Worm (Caenorhabditis elegans) whole organism, late embryonic: ENCODE data around the gene D2023.6.

Source experiments
- C38D4.7 ChIP-seq: fragments of 200-800 bp; sonication (Bioruptor generic); optimal IDR thresholded peaks from 2 replicates; lab custom pipeline; 2018; ENCODE audit warnings: mild to moderate bottlenecking, missing genetic modification characterization, moderate library complexity, missing compliant biosample characterization
- K02D7.2 ChIP-seq: sonication (generic microtip); optimal IDR thresholded peaks from 2 replicates; lab custom pipeline; 2017; ENCODE audit warnings: mild to moderate bottlenecking, missing genetic modification characterization, missing compliant biosample characterization
- K09A11.1 ChIP-seq: sonication (generic microtip); optimal IDR thresholded peaks from 2 replicates; lab custom pipeline; 2017; ENCODE audit warnings: antibody characterized with exemption, mild to moderate bottlenecking, missing genetic modification characterization, missing compliant biosample characterization; ENCODE audit not compliant: insufficient read depth
- T23F11.4 ChIP-seq: fragments of 200-800 bp; sonication (Bioruptor generic); optimal IDR thresholded peaks from 2 replicates; lab custom pipeline; 2018; ENCODE audit warnings: mild to moderate bottlenecking, missing genetic modification characterization, missing compliant biosample characterization
- ahr-1 ChIP-seq: sonication (generic microtip); optimal IDR thresholded peaks from 2 replicates; lab custom pipeline; 2016; ENCODE audit warnings: missing genetic modification characterization, missing compliant biosample characterization
- ceh-14 ChIP-seq: sonication (generic microtip); optimal IDR thresholded peaks from 2 replicates; lab custom pipeline; 2016; ENCODE audit warnings: missing genotype, missing genetic modification characterization, missing compliant biosample characterization
- ceh-19 ChIP-seq: fragments of 200-800 bp; sonication (Bioruptor generic); optimal IDR thresholded peaks from 2 replicates; lab custom pipeline; 2018; ENCODE audit warnings: mild to moderate bottlenecking, missing genetic modification characterization, missing compliant biosample characterization
- ceh-22 ChIP-seq: sonication (generic microtip); optimal IDR thresholded peaks from 2 replicates; lab custom pipeline; 2017; ENCODE audit warnings: missing biosample characterization, missing genetic modification characterization
- ceh-24 ChIP-seq: sonication (generic microtip); optimal IDR thresholded peaks from 2 replicates; lab custom pipeline; 2016; ENCODE audit warnings: mild to moderate bottlenecking, missing genetic modification characterization, missing compliant biosample characterization
- ceh-31 ChIP-seq: sonication (generic microtip); optimal IDR thresholded peaks from 2 replicates; lab custom pipeline; 2016; ENCODE audit warnings: missing genetic modification characterization, missing compliant biosample characterization
- ceh-45 ChIP-seq: fragments of 200-800 bp; sonication (Bioruptor generic); IDR thresholded peaks from 2 replicates; pipeline ENCODE4 v1.3.6; 2022; ENCODE audit warnings: missing genetic modification reagents, missing genetic modification characterization, missing compliant biosample characterization
- ceh-48 ChIP-seq: sonication (generic microtip); optimal IDR thresholded peaks from 2 replicates; lab custom pipeline; 2016; ENCODE audit warnings: missing genetic modification characterization, inconsistent platforms, missing compliant biosample characterization
- ceh-9 ChIP-seq: sonication (generic microtip); optimal IDR thresholded peaks from 2 replicates; lab custom pipeline; 2016; ENCODE audit warnings: mild to moderate bottlenecking, missing genetic modification characterization, inconsistent platforms, missing compliant biosample characterization
- che-1 ChIP-seq: sonication (generic microtip); optimal IDR thresholded peaks from 2 replicates; lab custom pipeline; 2016; ENCODE audit warnings: mild to moderate bottlenecking, missing genetic modification characterization, missing compliant biosample characterization
- dmd-4 ChIP-seq: sonication (generic microtip); optimal IDR thresholded peaks from 2 replicates; lab custom pipeline; 2016; ENCODE audit warnings: borderline replicate concordance, missing genetic modification characterization, missing compliant biosample characterization
- elt-2 ChIP-seq: sonication (generic microtip); optimal IDR thresholded peaks from 2 replicates; lab custom pipeline; 2016; ENCODE audit warnings: missing genetic modification reagents, missing genetic modification characterization, missing compliant biosample characterization
- ets-4 ChIP-seq: sonication (generic microtip); optimal IDR thresholded peaks from 2 replicates; lab custom pipeline; 2016; ENCODE audit warnings: missing genetic modification characterization, missing compliant biosample characterization
- fkh-10 ChIP-seq: fragments of 150-350 bp; optimal IDR thresholded peaks from 2 replicates; lab custom pipeline; 2014; ENCODE audit warnings: missing biosample characterization, missing genetic modification reagents, missing genetic modification characterization
- hlh-15 ChIP-seq: sonication (generic microtip); optimal IDR thresholded peaks from 2 replicates; lab custom pipeline; 2016; ENCODE audit warnings: missing genetic modification characterization, missing compliant biosample characterization
- hlh-6 ChIP-seq: sonication (generic microtip); optimal IDR thresholded peaks from 2 replicates; lab custom pipeline; 2016; ENCODE audit warnings: missing genotype, missing genetic modification characterization, missing compliant biosample characterization
- hlh-8 ChIP-seq: sonication (generic microtip); optimal IDR thresholded peaks from 2 replicates; lab custom pipeline; 2016; ENCODE audit warnings: missing genotype, missing genetic modification characterization, missing compliant biosample characterization
- lim-6 ChIP-seq: sonication (generic microtip); optimal IDR thresholded peaks from 2 replicates; lab custom pipeline; 2016; ENCODE audit warnings: missing genetic modification characterization, missing compliant biosample characterization
- madf-2 ChIP-seq: sonication (generic microtip); optimal IDR thresholded peaks from 2 replicates; lab custom pipeline; 2017; ENCODE audit warnings: missing genetic modification characterization, missing compliant biosample characterization
- nfya-1 ChIP-seq: sonication (generic microtip); optimal IDR thresholded peaks from 2 replicates; lab custom pipeline; 2017; ENCODE audit warnings: missing genetic modification characterization, mild to moderate bottlenecking, missing compliant biosample characterization, antibody characterized with exemption, moderate library complexity
- nhr-232 ChIP-seq: sonication (generic microtip); optimal IDR thresholded peaks from 2 replicates; lab custom pipeline; 2016; ENCODE audit warnings: missing genetic modification characterization, missing compliant biosample characterization
- npax-4 ChIP-seq: sonication (generic microtip); optimal IDR thresholded peaks from 2 replicates; lab custom pipeline; 2016; ENCODE audit warnings: missing genetic modification characterization, missing compliant biosample characterization
- odd-2 ChIP-seq: sonication (generic microtip); optimal IDR thresholded peaks from 2 replicates; lab custom pipeline; 2017; ENCODE audit warnings: antibody characterized with exemption, mild to moderate bottlenecking, missing genetic modification characterization, missing compliant biosample characterization
- pax-1 ChIP-seq: fragments of 150-350 bp; optimal IDR thresholded peaks from 2 replicates; lab custom pipeline; 2014; ENCODE audit warnings: missing biosample characterization, missing genetic modification characterization
- pha-2 ChIP-seq: sonication (generic microtip); optimal IDR thresholded peaks from 2 replicates; lab custom pipeline; 2017; ENCODE audit warnings: mild to moderate bottlenecking, missing genetic modification characterization, missing compliant biosample characterization
- pqm-1 ChIP-seq: sonication (generic microtip); optimal IDR thresholded peaks from 2 replicates; lab custom pipeline; 2016; ENCODE audit warnings: missing genetic modification characterization, missing compliant biosample characterization
- ref-2 ChIP-seq: sonication (generic microtip); optimal IDR thresholded peaks from 2 replicates; lab custom pipeline; 2016; ENCODE audit warnings: missing genetic modification characterization, missing compliant biosample characterization
- rnt-1 ChIP-seq: sonication (generic microtip); optimal IDR thresholded peaks from 2 replicates; lab custom pipeline; 2016; ENCODE audit warnings: missing genetic modification characterization, missing compliant biosample characterization
- sox-2 ChIP-seq: fragments of 200-800 bp; sonication (Bioruptor generic); IDR thresholded peaks from 2 replicates; pipeline ENCODE4 v1.3.6; 2022; ENCODE audit warnings: missing genetic modification reagents, missing genetic modification characterization, missing compliant biosample characterization
- tbx-2 ChIP-seq: sonication (generic microtip); optimal IDR thresholded peaks from 2 replicates; lab custom pipeline; 2016; ENCODE audit warnings: missing genetic modification characterization, missing compliant biosample characterization
- ttx-3 ChIP-seq: sonication (generic microtip); optimal IDR thresholded peaks from 2 replicates; lab custom pipeline; 2016; ENCODE audit warnings: missing genetic modification reagents, missing genetic modification characterization, missing compliant biosample characterization
- unc-3 ChIP-seq, 2 experiments: fragments of 200-800 bp in 1 of 2; sonication (Bioruptor generic) in 1 of 2; sonication (generic microtip) in 1 of 2; conservative IDR thresholded peaks in 1 of 2; optimal IDR thresholded peaks in 1 of 2; 2 replicates each; pipeline versions ENCODE4 v1.3.6 to Lab custom; 2016 to 2022; ENCODE audit warnings: missing compliant biosample characterization in 2 of 2, missing genetic modification characterization in 2 of 2, missing genetic modification reagents in 1 of 2
- unc-86 ChIP-seq: sonication (generic microtip); optimal IDR thresholded peaks from 2 replicates; lab custom pipeline; 2016; ENCODE audit warnings: missing genetic modification characterization, missing compliant biosample characterization
- zip-5 ChIP-seq: sonication (generic microtip); optimal IDR thresholded peaks from 2 replicates; lab custom pipeline; 2016; ENCODE audit warnings: missing genetic modification characterization, missing compliant biosample characterization
- ztf-16 ChIP-seq: sonication (generic microtip); optimal IDR thresholded peaks from 2 replicates; lab custom pipeline; 2017; ENCODE audit warnings: missing genetic modification characterization, missing compliant biosample characterization

Gene D2023.6

ce11 chrV:11787258-11787657 is 39.9 kb upstream of the D2023.6 start, which contains the start of gene F55A11.7:
TSS of gene F55A11.7 (minus strand) at chrV:11787443.
- TF ChIP-seq K02D7.2 (tag; lab: Kevin White, UChicago) (no peak), ceh-14 (no peak), nfya-1 (tag; lab: Kevin White, UChicago) (no peak), madf-2 (tag; lab: Kevin White, UChicago) (no peak), hlh-6 (no peak), fkh-10 (GFP tag; lab: Kevin White, UChicago) (no peak)
- TF ChIP-seq, all 69 proteins: peak for 0

ce11 chrV:11787742-11788238 is 39.4 kb upstream of the D2023.6 start, which contains the start of gene F55A11.8:
TSS of gene F55A11.8 (plus strand) at chrV:11788188.
- TF ChIP-seq hlh-15 (tag; lab: Kevin White, UChicago) (no peak), ref-2 (tag; lab: Kevin White, UChicago) (no peak), che-1 (tag; lab: Kevin White, UChicago) (no peak), K09A11.1 (tag; lab: Kevin White, UChicago) (no peak), ceh-9 (tag; lab: Kevin White, UChicago) (no peak)
- TF ChIP-seq, all 69 proteins: peak for 0

DNA sequence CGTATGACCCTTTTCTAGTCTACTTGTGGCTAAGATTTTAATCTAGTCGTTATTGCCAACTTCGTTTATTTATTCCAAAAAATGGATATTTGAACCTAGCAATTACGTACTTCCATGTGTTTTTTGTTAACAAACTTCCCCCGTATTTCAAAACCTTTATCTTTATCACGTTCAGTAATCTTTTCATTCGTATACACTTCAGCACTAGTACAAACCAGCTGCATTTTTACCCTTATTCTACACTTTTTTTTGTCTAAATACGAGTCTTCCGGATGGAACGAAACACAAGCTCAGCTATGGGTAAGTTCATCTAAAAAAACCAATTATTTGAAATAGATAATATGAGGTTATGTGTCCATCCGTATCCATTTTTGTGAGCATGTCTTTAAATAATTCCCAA is 37.7 kb upstream of the D2023.6 start, which contains the start of gene D2023.1:
Gene D2023.1, plus strand, starts transcription at position 77 of the 400 bp plus-strand sequence.
- TF ChIP-seq pqm-1 (tag; lab: Kevin White, UChicago): no peak
- no peak for TF ChIP-seq dmd-4 (tag; lab: Kevin White, UChicago)
- no peak for TF ChIP-seq zip-5 (tag; lab: Kevin White, UChicago)
- no peak for TF ChIP-seq ztf-16 (tag; lab: Kevin White, UChicago)
- TF ChIP-seq ceh-48: no peak
- no peak for TF ChIP-seq ahr-1 (tag; lab: Kevin White, UChicago)
- no peak for TF ChIP-seq hlh-8 (tag; lab: Kevin White, UChicago)
- TF ChIP-seq elt-2: no peak
- no peak for TF ChIP-seq pha-2 (tag; lab: Kevin White, UChicago)
- TF ChIP-seq tbx-2 (tag; lab: Kevin White, UChicago): no peak
- TF ChIP-seq unc-3 (GFP tag; conservative IDR thresholded peaks at IDR 0.05; lab: Robert Waterston, UW): no peak
- TF ChIP-seq unc-3 (tag; optimal IDR thresholded peaks at IDR 0.05; lab: Kevin White, UChicago): no peak
- no peak for TF ChIP-seq ttx-3 (tag; lab: Kevin White, UChicago)
- TF ChIP-seq ceh-31 (tag; lab: Kevin White, UChicago): no peak
- no peak for TF ChIP-seq hlh-15 (tag; lab: Kevin White, UChicago)
- TF ChIP-seq ets-4 (tag; lab: Kevin White, UChicago): no peak
- TF ChIP-seq ceh-22: no peak
- no peak for TF ChIP-seq rnt-1 (tag; lab: Kevin White, UChicago)
- TF ChIP-seq K02D7.2 (tag; lab: Kevin White, UChicago): no peak
- TF ChIP-seq, all 69 proteins: peak for 0

DNA sequence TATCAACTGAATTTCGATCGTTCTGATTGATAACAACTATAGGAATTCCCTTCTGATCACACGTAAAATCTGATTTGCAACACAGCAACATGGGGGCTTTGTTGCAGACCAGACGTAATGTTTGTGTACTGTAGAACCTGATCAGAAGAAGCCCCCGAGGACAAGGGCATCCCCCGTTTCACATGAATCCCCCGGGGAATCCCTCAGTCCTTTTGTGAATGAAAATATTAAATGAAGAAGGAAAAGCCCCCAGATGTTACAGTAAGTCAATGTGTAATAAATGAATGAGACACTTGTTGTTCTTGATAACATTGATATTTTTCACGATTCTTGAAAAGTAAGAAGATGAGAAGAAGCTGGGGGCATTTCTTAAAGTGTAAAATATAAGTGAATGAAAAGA is 33.0 kb upstream of the D2023.6 start:
- TF ChIP-seq lim-6 (tag; lab: Kevin White, UChicago) (no peak), unc-86 (tag; lab: Kevin White, UChicago) (no peak), hlh-8 (tag; lab: Kevin White, UChicago) (no peak), npax-4 (tag; lab: Kevin White, UChicago) (no peak), dmd-4 (tag; lab: Kevin White, UChicago) (no peak), ztf-16 (tag; lab: Kevin White, UChicago) (no peak), ceh-45 (no peak), ahr-1 (tag; lab: Kevin White, UChicago) (no peak), T23F11.4 (GFP tag; lab: Kevin White, UChicago) (no peak), C38D4.7 (GFP tag; lab: Kevin White, UChicago) (no peak), ceh-22 (no peak), pax-1 (tag; lab: Kevin White, UChicago) (no peak), hlh-6 (no peak), K02D7.2 (tag; lab: Kevin White, UChicago) (no peak), nhr-232 (no peak), sox-2 (no peak), odd-2 (tag; lab: Kevin White, UChicago) (no peak), ceh-24 (tag; lab: Kevin White, UChicago) (no peak), ceh-19 (GFP tag; lab: Kevin White, UChicago) (no peak)
